Fruit fly (Drosophila melanogaster) whole organism, prepupa: Measurements from ENCODE around the gene CG7600.

Source experiments
- CG11762 ChIP-seq: fragments of 200-800 bp; sonication (Bioruptor generic); optimal IDR thresholded peaks from 3 replicates; lab custom pipeline; 2016; ENCODE audit warnings: missing biosample characterization, missing genetic modification characterization; ENCODE audit not compliant: insufficient read depth
- CG15336 ChIP-seq: fragments of 200-800 bp; sonication (Bioruptor generic); IDR thresholded peaks from 2 replicates; pipeline ENCODE4 v1.3.6; 2022; ENCODE audit warnings: missing biosample characterization, missing genetic modification characterization
- CG1621 ChIP-seq: fragments of 200-800 bp; sonication (Bioruptor generic); optimal IDR thresholded peaks from 3 replicates; lab custom pipeline; 2018; ENCODE audit warnings: missing biosample characterization, mild to moderate bottlenecking, missing genetic modification characterization
- CG16779 ChIP-seq: fragments of 200-800 bp; sonication (Bioruptor generic); optimal IDR thresholded peaks from 3 replicates; lab custom pipeline; 2017; ENCODE audit warnings: missing biosample characterization, mild to moderate bottlenecking, missing genetic modification characterization
- CG3032 ChIP-seq: fragments of 200-800 bp; optimal IDR thresholded peaks from 2 replicates; lab custom pipeline; 2019; ENCODE audit warnings: missing biosample characterization, mild to moderate bottlenecking, missing genetic modification characterization, moderate library complexity
- CG31627 ChIP-seq: fragments of 200-800 bp; sonication (Bioruptor generic); optimal IDR thresholded peaks from 3 replicates; lab custom pipeline; 2016; ENCODE audit warnings: missing biosample characterization, missing genetic modification characterization
- CG3919 ChIP-seq: fragments of 200-800 bp; sonication (Bioruptor generic); optimal IDR thresholded peaks from 3 replicates; lab custom pipeline; 2016; ENCODE audit warnings: missing biosample characterization, missing genetic modification characterization
- CG6276 ChIP-seq: fragments of 200-800 bp; sonication (Bioruptor generic); optimal IDR thresholded peaks from 2 replicates; lab custom pipeline; 2017; ENCODE audit warnings: missing biosample characterization, mild to moderate bottlenecking, missing genetic modification characterization
- CG6808 ChIP-seq: fragments of 200-800 bp; sonication (Bioruptor generic); optimal IDR thresholded peaks from 3 replicates; lab custom pipeline; 2017; ENCODE audit warnings: missing biosample characterization, missing genetic modification characterization, mild to moderate bottlenecking, moderate library complexity, missing genetic modification reagents
- CG6854 ChIP-seq: fragments of 200-800 bp; sonication (Bioruptor generic); optimal IDR thresholded peaks from 2 replicates; lab custom pipeline; 2017; ENCODE audit warnings: missing biosample characterization, mild to moderate bottlenecking, missing genetic modification characterization
- CG8119 ChIP-seq: fragments of 200-800 bp; sonication (Bioruptor generic); IDR thresholded peaks from 3 replicates; pipeline ENCODE4 v1.3.6; 2022; ENCODE audit warnings: missing biosample characterization, missing genetic modification characterization
- CG8319 ChIP-seq: fragments of 200-800 bp; sonication (Bioruptor generic); optimal IDR thresholded peaks from 3 replicates; lab custom pipeline; 2016; ENCODE audit warnings: missing biosample characterization, missing genetic modification characterization
- CG9139 ChIP-seq: fragments of 200-800 bp; sonication (Bioruptor generic); optimal IDR thresholded peaks from 3 replicates; lab custom pipeline; 2017; ENCODE audit warnings: missing biosample characterization, mild to moderate bottlenecking, missing genetic modification characterization
- Eip75B ChIP-seq: fragments of 200-800 bp; sonication (Bioruptor generic); optimal IDR thresholded peaks from 3 replicates; lab custom pipeline; 2016; ENCODE audit warnings: missing biosample characterization, missing genetic modification characterization
- Eip78C ChIP-seq: fragments of 200-800 bp; sonication (Bioruptor generic); peaks from one replicate; lab custom pipeline; 2016; ENCODE audit warnings: missing biosample characterization, missing genetic modification characterization
- Eip93F ChIP-seq: fragments of 200-800 bp; sonication (Bioruptor generic); optimal IDR thresholded peaks from 2 replicates; lab custom pipeline; 2016; ENCODE audit warnings: missing biosample characterization, mild to moderate bottlenecking, missing genetic modification characterization
- Gug ChIP-seq: fragments of 200-800 bp; sonication (Bioruptor generic); IDR thresholded peaks from 2 replicates; pipeline ENCODE4 v1.3.6; 2022; ENCODE audit warnings: missing biosample characterization, missing genetic modification characterization
- Hr38 ChIP-seq: sonication (Bioruptor generic); optimal IDR thresholded peaks from 2 replicates; lab custom pipeline; 2016; ENCODE audit warnings: missing biosample characterization, missing genetic modification characterization
- Lpt ChIP-seq: fragments of 200-800 bp; sonication (Bioruptor generic); optimal IDR thresholded peaks from 3 replicates; lab custom pipeline; 2016; ENCODE audit warnings: missing biosample characterization, missing genetic modification characterization
- Sox15 ChIP-seq: fragments of 200-800 bp; sonication (Bioruptor generic); optimal IDR thresholded peaks from 3 replicates; lab custom pipeline; 2016; ENCODE audit warnings: missing biosample characterization, missing genetic modification characterization
- achi ChIP-seq: fragments of 200-800 bp; sonication (Bioruptor generic); optimal IDR thresholded peaks from 3 replicates; lab custom pipeline; 2016; ENCODE audit warnings: missing biosample characterization, missing genetic modification characterization
- cyc ChIP-seq: fragments of 200-800 bp; sonication (Bioruptor generic); optimal IDR thresholded peaks from 3 replicates; lab custom pipeline; 2016; ENCODE audit warnings: missing biosample characterization, missing genetic modification characterization
- dac ChIP-seq: fragments of 200-800 bp; sonication (Bioruptor generic); optimal IDR thresholded peaks from 2 replicates; lab custom pipeline; 2017; ENCODE audit warnings: missing biosample characterization, mild to moderate bottlenecking, missing genetic modification characterization
- dsx ChIP-seq: fragments of 200-800 bp; optimal IDR thresholded peaks from 3 replicates; lab custom pipeline; 2019; ENCODE audit warnings: missing biosample characterization, mild to moderate bottlenecking, missing genetic modification characterization, moderate library complexity; ENCODE audit not compliant: poor library complexity, severe bottlenecking
- esn ChIP-seq: fragments of 200-800 bp; sonication (Bioruptor generic); optimal IDR thresholded peaks from 2 replicates; lab custom pipeline; 2016; ENCODE audit warnings: missing biosample characterization, mild to moderate bottlenecking, missing genetic modification characterization, moderate library complexity
- fkh ChIP-seq: fragments of 200-800 bp; sonication (Bioruptor generic); optimal IDR thresholded peaks from 3 replicates; lab custom pipeline; 2017; ENCODE audit warnings: missing biosample characterization, mild to moderate bottlenecking, missing genetic modification characterization, moderate library complexity
- lz ChIP-seq: fragments of 200-800 bp; sonication (Bioruptor generic); optimal IDR thresholded peaks from 3 replicates; lab custom pipeline; 2016; ENCODE audit warnings: missing biosample characterization, missing genetic modification characterization
- net ChIP-seq: fragments of 200-800 bp; sonication (Bioruptor generic); optimal IDR thresholded peaks from 3 replicates; lab custom pipeline; 2016; ENCODE audit warnings: missing biosample characterization, missing genetic modification characterization
- spab ChIP-seq: fragments of 200-800 bp; sonication (Bioruptor generic); optimal IDR thresholded peaks from 2 replicates; lab custom pipeline; 2017; ENCODE audit warnings: missing biosample characterization, mild to moderate bottlenecking, missing genetic modification characterization, missing genetic modification reagents
- ss ChIP-seq, 2 experiments: fragments of 200-800 bp; sonication (Bioruptor generic); optimal IDR thresholded peaks; 2 replicates in 1 of 2; 3 replicates in 1 of 2; lab custom pipeline; 2017 to 2018; ENCODE audit warnings: mild to moderate bottlenecking in 2 of 2, missing biosample characterization in 2 of 2, missing genetic modification characterization in 2 of 2, moderate library complexity in 1 of 2
- svp ChIP-seq: fragments of 200-800 bp; sonication (Bioruptor generic); peaks from one replicate; lab custom pipeline; 2016; ENCODE audit warnings: missing biosample characterization, missing genetic modification characterization
- vri ChIP-seq: fragments of 200-800 bp; sonication (Bioruptor generic); optimal IDR thresholded peaks from 3 replicates; lab custom pipeline; 2016; ENCODE audit warnings: missing biosample characterization, mild to moderate bottlenecking, missing genetic modification characterization

CG7600 gene

DNA sequence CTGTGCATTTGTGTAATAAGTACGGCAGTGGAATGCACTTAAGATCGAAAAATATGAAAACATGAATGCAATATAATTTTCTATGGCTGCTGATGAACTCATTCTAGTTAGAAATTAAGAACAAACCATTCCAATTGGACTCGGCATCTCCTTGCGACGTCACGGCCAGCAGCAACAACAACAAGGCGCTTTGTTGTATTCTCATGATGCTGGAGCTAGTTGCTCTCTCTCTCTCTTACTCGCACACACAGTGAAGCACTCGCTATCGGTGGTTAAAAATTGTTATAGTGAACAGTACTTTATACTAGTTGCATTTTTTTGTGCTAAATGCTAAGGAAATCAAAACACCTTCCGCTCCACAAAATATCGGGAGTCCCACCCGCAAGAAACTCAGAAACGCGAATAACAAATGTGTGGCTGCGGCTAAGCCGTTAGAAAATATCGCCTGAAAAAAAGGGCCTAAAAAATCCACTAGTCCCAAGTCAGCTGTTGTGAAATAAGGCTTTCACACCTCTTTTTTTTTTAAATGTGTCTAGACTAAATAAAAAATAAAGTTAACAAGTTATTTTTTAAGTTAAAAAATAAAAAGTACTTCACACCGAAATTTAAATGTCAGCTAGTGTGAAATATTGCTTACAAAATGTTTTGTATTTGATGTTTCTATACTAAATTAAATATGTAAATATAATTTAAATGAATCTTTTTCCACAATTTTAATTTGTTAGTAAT lies 4.8 kb upstream of the CG7600 start, which contains the start of gene Plod (continued):
- peak; percentile 19 for TF ChIP-seq CG31627 (GFP tag; lab: Kevin White, UChicago)
- no peak for TF ChIP-seq net (GFP tag; lab: Kevin White, UChicago)
- TF ChIP-seq CG6276 (GFP tag; lab: Kevin White, UChicago): no peak
- TF ChIP-seq Hr38 (GFP tag; lab: Kevin White, UChicago): no peak
- TF ChIP-seq CG6854 (GFP tag; lab: Kevin White, UChicago): peak; percentile 56
- TF ChIP-seq Eip75B: peak; percentile 8
- TF ChIP-seq Lpt (GFP tag; lab: Kevin White, UChicago): no peak
- no peak for TF ChIP-seq CG1621 (tag; lab: Kevin White, UChicago)
- TF ChIP-seq Eip78C (GFP tag; lab: Kevin White, UChicago): peak; percentile 67
- TF ChIP-seq lz (GFP tag; lab: Kevin White, UChicago): peak; percentile 47
- TF ChIP-seq fkh (GFP tag; lab: Kevin White, UChicago): no peak
- TF ChIP-seq esn (GFP tag; lab: Kevin White, UChicago): peak; percentile 31
- no peak for TF ChIP-seq CG8319
- TF ChIP-seq svp (GFP tag; lab: Kevin White, UChicago): no peak
- TF ChIP-seq CG16779 (tag; lab: Kevin White, UChicago): no peak
- TF ChIP-seq Eip93F: peak; percentile 36
- TF ChIP-seq, all 60 proteins: peak for 17

DNA sequence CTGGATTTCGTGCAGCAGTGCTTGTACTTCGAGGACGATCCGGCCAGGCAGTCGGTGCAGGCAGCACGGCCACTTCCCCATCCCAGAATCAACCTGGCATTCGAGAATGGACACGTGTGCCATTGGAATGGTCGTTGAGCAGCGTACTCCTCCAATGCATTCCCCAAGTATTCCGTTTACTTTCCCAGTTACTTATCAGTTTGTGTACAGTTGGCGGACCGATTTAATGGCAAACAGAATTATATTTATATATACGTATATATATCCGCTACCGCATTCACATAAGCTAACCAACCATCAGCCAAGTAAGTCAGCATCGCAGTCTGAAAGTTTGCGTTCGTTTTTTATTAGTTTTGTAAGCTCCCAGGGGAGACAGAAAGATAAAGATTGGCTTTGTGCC lies 3.1 kb downstream of the CG7600 start:
- no peak for TF ChIP-seq Sox15
- TF ChIP-seq CG6808 (GFP tag; lab: Kevin White, UChicago): peak; percentile 38
- TF ChIP-seq net (GFP tag; lab: Kevin White, UChicago): no peak
- peak; percentile 4 for TF ChIP-seq CG1621 (tag; lab: Kevin White, UChicago)
- no peak for TF ChIP-seq Lpt (GFP tag; lab: Kevin White, UChicago)
- no peak for TF ChIP-seq Gug (GFP tag; lab: Robert Waterston, UW)
- peak; percentile 21 for TF ChIP-seq CG9139 (GFP tag; lab: Kevin White, UChicago)
- TF ChIP-seq CG8319: no peak
- peak; percentile 27 to 63 for TF ChIP-seq ss (GFP tag; optimal IDR thresholded peaks at IDR 0.05; lab: Kevin White, UChicago)
- peak; percentile 13 for TF ChIP-seq CG6854 (GFP tag; lab: Kevin White, UChicago)
- TF ChIP-seq vri (GFP tag; lab: Kevin White, UChicago): no peak
- no peak for TF ChIP-seq esn (GFP tag; lab: Kevin White, UChicago)
- no peak for TF ChIP-seq CG3032 (tag; lab: Kevin White, UChicago)
- no peak for TF ChIP-seq dac (GFP tag; lab: Kevin White, UChicago)
- TF ChIP-seq Eip78C (GFP tag; lab: Kevin White, UChicago): peak; percentile 67
- TF ChIP-seq CG15336 (GFP tag; lab: Robert Waterston, UW): no peak
- TF ChIP-seq cyc (GFP tag; lab: Kevin White, UChicago): no peak
- TF ChIP-seq spab (GFP tag; lab: Kevin White, UChicago): no peak
- no peak for TF ChIP-seq svp (GFP tag; lab: Kevin White, UChicago)
- TF ChIP-seq CG8119 (GFP tag; lab: Robert Waterston, UW): no peak
- TF ChIP-seq dsx: no peak
- no peak for TF ChIP-seq CG11762

DNA sequence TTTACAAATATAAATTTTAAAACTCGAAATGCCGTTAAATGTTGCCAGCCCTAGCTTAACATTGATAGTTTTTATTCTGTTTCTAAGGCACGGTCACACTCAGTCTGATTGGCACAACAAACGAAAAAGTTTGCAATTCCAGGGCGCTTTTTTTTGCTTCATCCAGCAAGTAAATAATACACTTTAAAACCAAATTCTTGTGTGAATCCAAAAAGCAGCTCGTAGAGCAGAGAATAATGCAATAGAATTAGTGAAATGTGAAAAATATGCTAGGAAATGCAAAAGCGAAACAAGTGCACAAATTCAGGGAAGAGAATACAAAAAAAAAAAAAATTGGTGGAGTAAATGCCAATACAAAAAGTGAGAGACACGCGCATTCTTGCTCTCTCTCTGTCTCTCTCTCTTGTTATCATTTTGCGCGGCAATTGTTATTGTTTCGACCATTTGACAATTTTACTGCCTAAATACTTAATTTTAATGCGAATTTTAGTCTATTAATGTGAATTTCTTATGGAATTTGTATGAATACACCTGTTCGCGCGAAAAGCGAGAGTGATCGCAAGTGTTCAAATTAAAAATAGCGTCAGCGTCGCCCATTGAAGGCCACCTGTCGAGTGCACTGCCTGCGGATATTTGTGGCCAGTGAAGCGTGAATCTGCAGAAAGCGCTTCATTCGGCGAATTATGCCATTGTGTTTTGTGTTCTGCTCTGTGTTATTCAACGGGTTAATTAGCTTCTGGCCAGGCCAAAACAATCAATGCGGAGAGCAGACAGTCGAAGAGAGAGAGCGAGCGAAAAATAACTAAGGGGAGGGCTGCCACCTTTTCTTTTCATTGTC lies 4.0 kb downstream of the CG7600 start, which contains the start of gene CG42671:
Gene CG42671 (plus strand): TSS at position 100 of the 838 bp plus-strand sequence.
- TF ChIP-seq dsx (peak; percentile 66), CG6808 (GFP tag; lab: Kevin White, UChicago) (peak; percentile 39), CG3919 (GFP tag; lab: Kevin White, UChicago) (no peak), ss (GFP tag; optimal IDR thresholded peaks at IDR 0.05; lab: Kevin White, UChicago) (peak in 1 of 2 experiments; percentile 10), cyc (GFP tag; lab: Kevin White, UChicago) (no peak), CG6276 (GFP tag; lab: Kevin White, UChicago) (peak; percentile 32), CG3032 (tag; lab: Kevin White, UChicago) (peak; percentile 37), fkh (GFP tag; lab: Kevin White, UChicago) (peak; percentile 75), achi (GFP tag; lab: Kevin White, UChicago) (no peak), CG16779 (tag; lab: Kevin White, UChicago) (peak; percentile 50), CG9139 (GFP tag; lab: Kevin White, UChicago) (peak; percentile 45), CG6854 (GFP tag; lab: Kevin White, UChicago) (no peak), CG8119 (GFP tag; lab: Robert Waterston, UW) (peak; percentile 65)
